Worm (Caenorhabditis elegans) whole organism, midembryonic: ENCODE data around the gene srm-6.

Experiments
- flt-1 ChIP-seq: fragments of 200-800 bp; sonication (Bioruptor generic); IDR thresholded peaks from 2 replicates; pipeline ENCODE4 v1.3.6; 2022; ENCODE audit warnings: missing genetic modification characterization, missing compliant biosample characterization
- klf-2 ChIP-seq: fragments of 200-800 bp; sonication (Bioruptor generic); conservative IDR thresholded peaks from 2 replicates; pipeline ENCODE4 v1.3.6; 2022; ENCODE audit warnings: missing genetic modification reagents, missing genetic modification characterization, missing compliant biosample characterization
- med-1 ChIP-seq: sonication (generic microtip); optimal IDR thresholded peaks from 2 replicates; lab custom pipeline; 2017; ENCODE audit warnings: missing genetic modification characterization, mild to moderate bottlenecking, missing compliant biosample characterization, antibody characterized with exemption, missing genetic modification reagents; ENCODE audit not compliant: insufficient read depth
- tab-1 ChIP-seq: fragments of 200-800 bp; sonication (Bioruptor generic); IDR thresholded peaks from 2 replicates; pipeline ENCODE4 v1.3.6; 2022; ENCODE audit warnings: missing genetic modification characterization, missing compliant biosample characterization
- ztf-23 ChIP-seq: fragments of 200-800 bp; sonication (Bioruptor generic); IDR thresholded peaks from 2 replicates; pipeline ENCODE4 v1.3.6; 2022; ENCODE audit warnings: missing genetic modification reagents, missing genetic modification characterization, missing compliant biosample characterization
- ztf-29 ChIP-seq: fragments of 200-800 bp; sonication (Bioruptor generic); IDR thresholded peaks from 2 replicates; pipeline ENCODE4 v1.3.6; 2022; ENCODE audit warnings: missing genetic modification reagents, missing genetic modification characterization, missing compliant biosample characterization

DNA sequence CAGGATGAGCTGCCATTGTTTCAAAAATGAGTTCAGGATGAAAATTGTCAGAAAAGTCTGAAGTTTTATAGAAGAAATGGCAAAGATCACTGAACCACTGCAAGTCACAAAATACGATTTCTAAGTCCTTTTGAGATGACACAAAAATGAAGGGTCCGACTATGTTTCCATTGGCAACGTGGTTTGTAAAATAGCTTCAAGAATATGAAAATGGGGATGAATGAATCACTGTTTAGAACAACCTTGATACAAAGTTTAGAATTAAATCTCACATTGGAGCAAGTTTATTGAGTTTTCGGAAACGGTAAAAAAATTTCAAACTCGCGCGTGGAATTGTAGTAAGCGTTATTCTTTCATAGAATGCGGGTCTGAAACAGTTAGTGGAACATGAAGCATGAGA lies 25.6 kb upstream of the srm-6 start, which contains the start of gene ddn-3:
- TF ChIP-seq flt-1 (GFP tag; lab: Robert Waterston, UW) = no peak
- TF ChIP-seq tab-1 (GFP tag; lab: Robert Waterston, UW) = no peak
- no peak for TF ChIP-seq med-1
- no peak for TF ChIP-seq ztf-29
- TF ChIP-seq ztf-23 (GFP tag; lab: Robert Waterston, UW) = no peak
- TF ChIP-seq klf-2 (GFP tag; lab: Robert Waterston, UW) = no peak
